Worm (Caenorhabditis elegans) whole organism, L4 larva: ENCODE data around the gene C38C3.6.

Experiments used
- egl-27 ChIP-seq: sonication (generic microtip); optimal IDR thresholded peaks from 3 replicates; lab custom pipeline; 2017; ENCODE audit warnings: missing biosample characterization, missing genetic modification reagents, missing genetic modification characterization
- fos-1 ChIP-seq: fragments of 150-350 bp; optimal IDR thresholded peaks from 2 replicates; lab custom pipeline; 2014; ENCODE audit warnings: missing biosample characterization, missing genetic modification characterization
- unc-62 ChIP-seq, 3 experiments: fragments of 150-350 bp in 1 of 3; sonication (generic microtip); optimal IDR thresholded peaks in 2 of 3; peaks in 1 of 3; 1 replicate in 1 of 3; 2 replicates in 2 of 3; lab custom pipeline; 2014 to 2017; ENCODE audit warnings: missing biosample characterization in 3 of 3, missing genetic modification characterization in 3 of 3, missing genetic modification reagents in 3 of 3, missing genotype in 1 of 3

- no peak for TF ChIP-seq unc-62 (GFP tag; optimal IDR thresholded peaks at IDR 0.05 in 1 of 2; lab: Kevin White, UChicago)
- no peak for TF ChIP-seq unc-62 (tag; optimal IDR thresholded peaks at IDR 0.05; lab: Kevin White, UChicago)
- TF ChIP-seq egl-27 (tag; lab: Kevin White, UChicago), result no peak
- no peak for TF ChIP-seq fos-1 (tag; lab: Kevin White, UChicago)
Observed at ce11 chrV:1471977-1472376, 19.4 kb downstream of the C38C3.6 start.
